Fruit fly (Drosophila melanogaster) whole organism, prepupa: ENCODE results near the gene Dhc62B.

Experiments used
- CG16779 ChIP-seq: fragments of 200-800 bp; sonication (Bioruptor generic); optimal IDR thresholded peaks from 3 replicates; lab custom pipeline; 2017; ENCODE audit warnings: missing biosample characterization, mild to moderate bottlenecking, missing genetic modification characterization
- CG6854 ChIP-seq: fragments of 200-800 bp; sonication (Bioruptor generic); optimal IDR thresholded peaks from 2 replicates; lab custom pipeline; 2017; ENCODE audit warnings: missing biosample characterization, mild to moderate bottlenecking, missing genetic modification characterization
- CG8119 ChIP-seq: fragments of 200-800 bp; sonication (Bioruptor generic); IDR thresholded peaks from 3 replicates; pipeline ENCODE4 v1.3.6; 2022; ENCODE audit warnings: missing biosample characterization, missing genetic modification characterization
- Gug ChIP-seq: fragments of 200-800 bp; sonication (Bioruptor generic); IDR thresholded peaks from 2 replicates; pipeline ENCODE4 v1.3.6; 2022; ENCODE audit warnings: missing biosample characterization, missing genetic modification characterization
- Met ChIP-seq: fragments of 200-800 bp; sonication (Bioruptor generic); optimal IDR thresholded peaks from 3 replicates; lab custom pipeline; 2016; ENCODE audit warnings: missing biosample characterization, missing genetic modification characterization
- acj6 ChIP-seq: fragments of 200-800 bp; sonication (Bioruptor generic); optimal IDR thresholded peaks from 3 replicates; lab custom pipeline; 2016; ENCODE audit warnings: missing biosample characterization, missing genetic modification characterization
- esn ChIP-seq: fragments of 200-800 bp; sonication (Bioruptor generic); optimal IDR thresholded peaks from 2 replicates; lab custom pipeline; 2016; ENCODE audit warnings: missing biosample characterization, mild to moderate bottlenecking, missing genetic modification characterization, moderate library complexity
- fd85E ChIP-seq: fragments of 200-800 bp; sonication (Bioruptor generic); optimal IDR thresholded peaks from 3 replicates; lab custom pipeline; 2016; ENCODE audit warnings: missing biosample characterization, missing genetic modification characterization

DNA sequence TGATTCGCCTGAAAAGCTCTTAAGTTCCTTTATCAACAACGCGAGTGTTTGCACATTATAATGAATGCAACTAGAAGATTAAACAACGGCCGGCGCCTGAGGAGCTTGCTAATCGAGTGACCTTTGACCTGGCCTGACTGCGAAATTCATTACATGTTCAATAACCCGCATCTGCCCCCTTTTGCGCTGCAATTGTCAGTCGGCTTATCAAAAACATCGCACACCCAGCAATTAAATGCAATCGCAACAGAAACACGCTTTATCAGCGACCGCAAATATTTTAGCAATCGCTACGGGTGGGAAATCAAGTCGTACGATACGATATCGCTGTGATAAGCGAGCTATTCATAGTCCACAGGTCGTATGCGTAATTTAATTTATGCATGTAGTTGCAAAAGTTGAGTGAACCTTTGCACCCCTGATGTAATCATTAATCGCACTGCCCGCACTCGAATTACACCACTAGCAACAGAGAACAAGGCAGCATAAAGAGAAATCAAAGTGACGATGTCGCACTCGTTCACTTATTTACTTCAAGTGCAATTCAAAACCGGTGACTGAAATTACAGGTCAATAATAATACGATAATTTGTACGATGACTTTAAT, 31.9 kb downstream of the Dhc62B start:
- TF ChIP-seq Gug (no peak), CG16779 (tag; lab: Kevin White, UChicago) (no peak), fd85E (GFP tag; lab: Kevin White, UChicago) (no peak), CG8119 (no peak), esn (GFP tag; lab: Kevin White, UChicago) (no peak), acj6 (GFP tag; lab: Kevin White, UChicago) (no peak), Met (GFP tag; lab: Kevin White, UChicago) (no peak), CG6854 (GFP tag; lab: Kevin White, UChicago) (no peak)
